Worm (Caenorhabditis elegans) whole organism, early embryonic: Measurements from ENCODE around the gene snb-5.

Experiments used
- pes-1 ChIP-seq: fragments of 200-800 bp; sonication (Bioruptor generic); IDR thresholded peaks from 2 replicates; pipeline ENCODE4 v1.3.6; 2022; ENCODE audit warnings: missing genetic modification reagents, missing genetic modification characterization, missing compliant biosample characterization
- tbx-11 ChIP-seq: fragments of 200-800 bp; sonication (Bioruptor generic); IDR thresholded peaks from 2 replicates; pipeline ENCODE4 v1.3.6; 2022; ENCODE audit warnings: missing genetic modification characterization, missing compliant biosample characterization
- tra-4 ChIP-seq: sonication (generic microtip); optimal IDR thresholded peaks from 2 replicates; lab custom pipeline; 2017; ENCODE audit warnings: missing genetic modification characterization, missing compliant biosample characterization

DNA sequence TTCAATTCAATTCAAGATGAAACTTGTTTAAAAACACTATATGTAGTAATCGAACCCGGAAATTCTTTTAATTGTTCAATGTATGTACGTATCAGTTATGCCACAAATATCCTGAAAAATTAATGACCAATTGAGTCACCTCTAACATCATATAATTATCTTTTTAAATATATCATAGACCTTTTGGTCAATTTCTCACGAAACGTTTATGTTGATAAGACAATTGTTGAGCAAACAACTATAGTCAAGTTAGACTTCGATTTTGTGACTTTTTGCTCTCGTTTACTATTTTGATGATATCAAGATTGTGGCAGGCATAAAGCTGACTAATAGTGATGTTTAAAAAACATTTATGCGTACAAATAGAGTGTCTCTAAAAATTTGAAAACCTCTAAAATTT lies 37.4 kb downstream of the snb-5 start:
- no peak for TF ChIP-seq tbx-11 (GFP tag; lab: Robert Waterston, UW)
- no peak for TF ChIP-seq tra-4 (tag; lab: Kevin White, UChicago)
- TF ChIP-seq pes-1 (GFP tag; lab: Robert Waterston, UW), result no peak
